Fruit fly (Drosophila melanogaster): Measurements from ENCODE around the gene CG5412.

The CG5412 gene

DNA sequence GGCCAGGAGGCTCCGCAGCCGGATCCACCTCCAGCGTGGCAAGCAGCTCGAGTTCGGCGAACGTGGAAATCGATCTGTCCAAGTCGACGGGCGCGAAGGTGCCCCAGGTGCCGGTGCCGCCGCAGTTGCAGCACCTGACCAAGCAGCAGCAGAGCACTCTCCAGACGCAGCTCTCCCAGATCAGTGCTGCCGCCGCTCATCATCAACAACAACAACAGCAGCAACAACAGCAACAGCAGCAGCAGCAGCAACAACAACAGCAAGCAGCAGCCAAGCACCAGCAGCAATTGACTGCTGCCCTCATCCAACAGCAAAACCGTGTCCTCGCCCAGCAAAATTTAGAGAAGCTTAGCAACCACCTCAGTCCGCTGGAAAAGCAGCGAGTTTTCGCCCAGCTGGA, 42.1 kb downstream of the CG5412 start:
- TF ChIP-seq CG8388 (GFP tag; optimal IDR thresholded peaks at IDR 0.05) (no peak), CG42726 (GFP tag; IDR thresholded peaks at IDR 0.05; ENCODE audit: partially characterized antibody) (no peak), CG5180 (GFP tag; optimal IDR thresholded peaks at IDR 0.05) (no peak), tna (GFP tag; IDR thresholded peaks at IDR 0.05; ENCODE audit: partially characterized antibody) (no peak), chif (GFP tag; optimal IDR thresholded peaks at IDR 0.05) (no peak), pan (optimal IDR thresholded peaks at IDR 0.05) (no peak), pan (GFP tag; optimal IDR thresholded peaks at IDR 0.05 in 1 of 2, IDR thresholded peaks at IDR 0.05 in 1 of 2) (no peak), CG5245 (GFP tag; optimal IDR thresholded peaks at IDR 0.05) (no peak), zen (tag; optimal IDR thresholded peaks at IDR 0.05) (no peak), CG4360 (GFP tag; IDR thresholded peaks at IDR 0.05) (peak; percentile 57), Asciz (GFP tag; optimal IDR thresholded peaks at IDR 0.05) (no peak), Hr39 (optimal IDR thresholded peaks at IDR 0.05) (peak; percentile 18), ac (GFP tag; optimal IDR thresholded peaks at IDR 0.05) (no peak), zen2 (GFP tag; IDR thresholded peaks at IDR 0.05; ENCODE audit: partially characterized antibody) (no peak), Optix (GFP tag; IDR thresholded peaks at IDR 0.05) (no peak), sob (GFP tag; IDR thresholded peaks at IDR 0.05) (no peak), Drgx (GFP tag; IDR thresholded peaks at IDR 0.05) (no peak), Awh (GFP tag; IDR thresholded peaks at IDR 0.05) (no peak)

- TF ChIP-seq Trl (optimal IDR thresholded peaks at IDR 0.05) (no peak), Trl (GFP tag; optimal IDR thresholded peaks at IDR 0.05) (no peak), CG8765 (GFP tag; IDR thresholded peaks at IDR 0.05) (no peak), CG3995 (GFP tag; optimal IDR thresholded peaks at IDR 0.05) (peak; percentile 46), ind (GFP tag; optimal IDR thresholded peaks at IDR 0.05) (no peak), CG4730 (GFP tag; IDR thresholded peaks at IDR 0.05) (no peak), peb (GFP tag; IDR thresholded peaks at IDR 0.05) (no peak), ac (GFP tag; optimal IDR thresholded peaks at IDR 0.05) (no peak), tin (GFP tag; optimal IDR thresholded peaks at IDR 0.05) (no peak), ara (GFP tag; IDR thresholded peaks at IDR 0.05) (no peak), CG3281 (GFP tag; optimal IDR thresholded peaks at IDR 0.05) (no peak), croc (GFP tag; conservative IDR thresholded peaks at IDR 0.05) (no peak), Dip2 (GFP tag; IDR thresholded peaks at IDR 0.05) (no peak), Usf (GFP tag; optimal IDR thresholded peaks at IDR 0.05) (no peak), CG7928 (GFP tag; optimal IDR thresholded peaks at IDR 0.05) (no peak), dimm (GFP tag; IDR thresholded peaks at IDR 0.05) (no peak), Sry-δ (GFP tag; optimal IDR thresholded peaks at IDR 0.05) (peak; percentile 10), CG14667 (GFP tag; IDR thresholded peaks at IDR 0.05) (no peak), Hr78 (GFP tag; optimal IDR thresholded peaks at IDR 0.05) (peak in 1 of 2 experiments; percentile 60), cato (GFP tag; optimal IDR thresholded peaks at IDR 0.05; ENCODE audit: borderline replicate concordance) (no peak), Dfd (GFP tag; optimal IDR thresholded peaks at IDR 0.05) (peak in 1 of 2 experiments; percentile 56), CG14860 (GFP tag; IDR thresholded peaks at IDR 0.05; ENCODE audit: partially characterized antibody) (no peak), CG33213 (GFP tag; optimal IDR thresholded peaks at IDR 0.05) (peak; percentile 51), Stat92E (GFP tag; optimal IDR thresholded peaks at IDR 0.05) (no peak), seq (GFP tag; IDR thresholded peaks at IDR 0.05) (no peak), CG2202 (tag; optimal IDR thresholded peaks at IDR 0.05) (no peak), CG2116 (GFP tag; optimal IDR thresholded peaks at IDR 0.05) (peak; percentile 47), psq (GFP tag; optimal IDR thresholded peaks at IDR 0.05) (peak; percentile 62), Aef1 (GFP tag; IDR thresholded peaks at IDR 0.05) (no peak), dysf (GFP tag; IDR thresholded peaks at IDR 0.05) (no peak), cas (GFP tag; IDR thresholded peaks at IDR 0.05) (no peak), E2f2 (GFP tag; IDR thresholded peaks at IDR 0.05) (no peak; the same call in 1 of the 2 replicates), unpg (GFP tag; optimal IDR thresholded peaks at IDR 0.05) (no peak), C15 (GFP tag; IDR thresholded peaks at IDR 0.05) (no peak), chinmo (GFP tag; IDR thresholded peaks at IDR 0.05; ENCODE audit: partially characterized antibody) (0 out of 4 replicates have a peak, but pooled peaks have one; percentile 44)
Observed at dm6 chr3R:20621805-20622286, 45.0 kb downstream of the CG5412 start, which contains the start of gene H. Gene H (plus strand): TSS chr3R:20621938.

Measured in whole organism, embryonic.